Worm (Caenorhabditis elegans) whole organism, midembryonic: ENCODE results near the gene upp-1.
"Not testable (repeated sequence)": the region's sequence is repeated elsewhere in the genome, so short reads cannot be mapped to it uniquely, and the experiment has no call there.

ENCODE experiments used
- T22C8.4 ChIP-seq: fragments of 200-800 bp; sonication (Bioruptor generic); IDR thresholded peaks from 2 replicates; pipeline ENCODE4 v1.3.6; 2022; ENCODE audit warnings: missing genetic modification characterization, missing compliant biosample characterization
- cog-1 ChIP-seq: sonication (generic microtip); optimal IDR thresholded peaks from 2 replicates; lab custom pipeline; 2016; ENCODE audit warnings: missing genetic modification characterization, missing compliant biosample characterization
- flt-1 ChIP-seq: fragments of 200-800 bp; sonication (Bioruptor generic); IDR thresholded peaks from 2 replicates; pipeline ENCODE4 v1.3.6; 2022; ENCODE audit warnings: missing genetic modification characterization, missing compliant biosample characterization
- klf-2 ChIP-seq: fragments of 200-800 bp; sonication (Bioruptor generic); conservative IDR thresholded peaks from 2 replicates; pipeline ENCODE4 v1.3.6; 2022; ENCODE audit warnings: missing genetic modification reagents, missing genetic modification characterization, missing compliant biosample characterization
- med-1 ChIP-seq: sonication (generic microtip); optimal IDR thresholded peaks from 2 replicates; lab custom pipeline; 2017; ENCODE audit warnings: missing genetic modification characterization, mild to moderate bottlenecking, missing compliant biosample characterization, antibody characterized with exemption, missing genetic modification reagents; ENCODE audit not compliant: insufficient read depth
- ref-1 ChIP-seq: fragments of 200-800 bp; sonication (Bioruptor generic); conservative IDR thresholded peaks from 2 replicates; pipeline ENCODE4 v1.3.6; 2022; ENCODE audit warnings: missing genetic modification reagents, missing genetic modification characterization, missing compliant biosample characterization
- tab-1 ChIP-seq: fragments of 200-800 bp; sonication (Bioruptor generic); IDR thresholded peaks from 2 replicates; pipeline ENCODE4 v1.3.6; 2022; ENCODE audit warnings: missing genetic modification characterization, missing compliant biosample characterization
- ztf-23 ChIP-seq: fragments of 200-800 bp; sonication (Bioruptor generic); IDR thresholded peaks from 2 replicates; pipeline ENCODE4 v1.3.6; 2022; ENCODE audit warnings: missing genetic modification reagents, missing genetic modification characterization, missing compliant biosample characterization
- ztf-29 ChIP-seq: fragments of 200-800 bp; sonication (Bioruptor generic); IDR thresholded peaks from 2 replicates; pipeline ENCODE4 v1.3.6; 2022; ENCODE audit warnings: missing genetic modification reagents, missing genetic modification characterization, missing compliant biosample characterization

upp-1 gene

ce11 chrIII:7618294-7618693 lies 24.6 kb downstream of the upp-1 start:
- TF ChIP-seq ref-1, result no peak
- no peak for TF ChIP-seq med-1
- no peak for TF ChIP-seq ztf-29 (GFP tag; lab: Robert Waterston, UW)
- no peak for TF ChIP-seq ztf-23
- TF ChIP-seq klf-2, result no peak
- no peak for TF ChIP-seq tab-1
- TF ChIP-seq T22C8.4 (GFP tag; lab: Robert Waterston, UW), result no peak

DNA sequence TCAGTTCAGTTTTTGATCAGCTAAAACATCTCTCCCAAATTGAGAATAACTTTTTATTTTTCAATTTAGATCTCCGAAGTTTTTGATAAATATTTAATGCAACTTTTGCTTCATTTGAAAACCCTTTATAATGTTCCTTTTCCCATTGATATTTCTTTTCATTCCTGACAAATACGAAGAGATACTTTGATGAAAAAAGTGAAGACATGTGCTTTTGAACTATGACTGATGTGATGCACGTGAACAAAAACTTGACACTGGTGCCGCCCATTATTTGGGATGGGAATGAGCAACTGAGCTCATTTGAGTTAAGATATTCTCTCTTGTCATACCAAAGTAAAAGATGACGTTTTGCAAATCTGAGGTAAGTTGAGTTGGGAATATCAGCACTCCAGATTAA lies 26.7 kb downstream of the upp-1 start, which contains the start of gene T04A6.1:
TSS of gene T04A6.1 (plus strand) at position 301 of the 400 bp plus-strand sequence.
- TF ChIP-seq ztf-29 (GFP tag; lab: Robert Waterston, UW) (no peak), cog-1 (tag; lab: Kevin White, UChicago) (no peak), ref-1 (no peak), flt-1 (GFP tag; lab: Robert Waterston, UW) (no peak), tab-1 (no peak), klf-2 (no peak), ztf-23 (no peak), med-1 (no peak), T22C8.4 (GFP tag; lab: Robert Waterston, UW) (no peak)

DNA sequence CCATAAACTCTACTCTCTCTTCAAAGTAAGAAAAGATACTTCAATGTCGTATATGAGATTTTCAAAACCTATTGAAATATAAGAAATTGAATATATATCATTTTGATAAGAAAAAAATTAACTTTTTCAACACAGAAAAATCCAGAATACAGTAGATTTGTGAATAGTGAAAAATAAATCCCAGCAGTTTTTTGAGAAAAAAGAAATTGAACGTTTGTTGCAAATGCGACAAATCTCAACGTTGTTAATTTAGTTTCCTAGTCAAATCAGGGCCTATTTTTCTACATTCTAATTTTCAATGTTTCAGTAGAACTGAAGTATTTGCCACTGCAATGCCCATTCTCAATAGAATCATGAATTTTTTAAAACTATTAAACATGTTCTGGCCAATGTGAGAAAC lies 28.4 kb downstream of the upp-1 start, which contains the start of gene T04A6.2:
TSS of gene T04A6.2 (plus strand) at position 301 of the 400 bp plus-strand sequence.
- no peak for TF ChIP-seq T22C8.4 (GFP tag; lab: Robert Waterston, UW)
- TF ChIP-seq ztf-23, result no peak
- no peak for TF ChIP-seq med-1
- no peak for TF ChIP-seq klf-2
- no peak for TF ChIP-seq ztf-29 (GFP tag; lab: Robert Waterston, UW)
- TF ChIP-seq cog-1 (tag; lab: Kevin White, UChicago), result no peak
- no peak for TF ChIP-seq flt-1 (GFP tag; lab: Robert Waterston, UW)
- TF ChIP-seq ref-1, result no peak
- TF ChIP-seq tab-1, result no peak

ce11 chrIII:7609168-7609567 lies 33.7 kb downstream of the upp-1 start, which contains the start of gene nsph-4.3:
Gene nsph-4.3, minus strand, starts transcription at chrIII:7609268.
- no peak for TF ChIP-seq ref-1
- TF ChIP-seq med-1, result no peak
- TF ChIP-seq flt-1 (GFP tag; lab: Robert Waterston, UW), result no peak
- TF ChIP-seq T22C8.4 (GFP tag; lab: Robert Waterston, UW), result no peak
- TF ChIP-seq tab-1, result no peak
- TF ChIP-seq klf-2, result no peak
- TF ChIP-seq cog-1 (tag; lab: Kevin White, UChicago), result no peak
- TF ChIP-seq ztf-29 (GFP tag; lab: Robert Waterston, UW), result no peak
- no peak for TF ChIP-seq ztf-23

- no peak for TF ChIP-seq cog-1 (tag; lab: Kevin White, UChicago)
- no peak for TF ChIP-seq ztf-23
- no peak for TF ChIP-seq ztf-29 (GFP tag; lab: Robert Waterston, UW)
- TF ChIP-seq med-1, result no peak
- no peak for TF ChIP-seq T22C8.4 (GFP tag; lab: Robert Waterston, UW)
- TF ChIP-seq ref-1, result no peak
- no peak for TF ChIP-seq klf-2
- no peak for TF ChIP-seq tab-1
- no peak for TF ChIP-seq flt-1 (GFP tag; lab: Robert Waterston, UW)
Observed at ce11 chrIII:7608223-7608622, 34.7 kb downstream of the upp-1 start, which contains the start of gene T04A6.3. Gene T04A6.3, minus strand, starts transcription at chrIII:7608323.

DNA sequence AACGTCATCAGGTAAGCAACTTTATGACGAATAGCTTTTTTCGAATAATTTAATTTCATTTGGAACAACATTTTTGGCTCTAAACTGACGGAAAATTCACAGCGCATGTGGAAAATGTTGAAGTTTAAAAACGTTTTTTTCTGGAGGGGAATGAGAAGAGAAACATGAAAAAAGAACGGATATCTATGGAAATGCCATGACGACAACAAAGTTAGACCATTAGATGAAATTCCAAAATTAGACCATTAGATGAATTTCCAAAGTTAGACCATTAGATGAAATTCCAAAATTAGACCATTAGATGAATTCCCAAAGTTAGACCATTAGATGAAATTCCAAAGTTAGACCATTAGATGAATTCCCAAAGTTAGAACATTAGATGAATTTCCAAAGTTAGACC lies 48.4 kb downstream of the upp-1 start, which contains the start of gene Y80D4G.2:
TSS of gene Y80D4G.2 (minus strand) at position 101 of the 400 bp plus-strand sequence.
- not testable (repeated sequence) for TF ChIP-seq ztf-23; med-1; T22C8.4 (GFP tag; lab: Robert Waterston, UW)

DNA sequence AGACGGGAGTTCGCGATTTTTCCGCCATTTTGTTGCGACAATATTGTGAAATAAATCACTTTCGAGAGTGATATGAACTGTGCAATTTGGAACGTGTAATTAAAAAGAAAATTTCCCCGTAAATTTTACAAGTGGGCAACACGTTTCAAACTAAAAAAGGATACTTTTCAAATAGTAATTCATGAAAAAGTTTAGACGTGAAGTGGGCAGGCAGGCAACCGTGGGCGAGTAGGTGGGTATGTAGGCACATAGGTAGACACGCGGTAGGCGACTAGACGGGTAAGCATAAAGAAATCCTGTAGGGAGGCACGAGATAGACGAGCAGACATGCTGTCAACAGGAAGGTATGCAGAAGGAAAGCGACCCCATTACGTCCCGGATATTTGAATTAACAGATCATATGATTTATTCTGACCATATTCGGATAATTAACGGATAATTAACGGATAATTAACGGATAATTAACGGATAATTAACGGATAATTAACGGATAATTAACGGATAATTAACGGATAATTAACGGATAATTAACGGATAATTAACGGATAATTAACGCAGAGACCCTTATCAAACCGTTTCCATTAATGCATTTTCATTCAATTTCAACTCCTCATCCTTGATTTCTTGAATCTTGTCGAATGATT lies 49.5 kb downstream of the upp-1 start, which contains the start of gene R13A5.11:
TSS of gene R13A5.11 (minus strand) at position 51 of the 644 bp plus-strand sequence.
- TF ChIP-seq ztf-29 (GFP tag; lab: Robert Waterston, UW), result no peak
- TF ChIP-seq flt-1 (GFP tag; lab: Robert Waterston, UW), result no peak
- no peak for TF ChIP-seq ref-1
- no peak for TF ChIP-seq cog-1 (tag; lab: Kevin White, UChicago)
- no peak for TF ChIP-seq ztf-23
- no peak for TF ChIP-seq klf-2
- no peak for TF ChIP-seq T22C8.4 (GFP tag; lab: Robert Waterston, UW)
- no peak for TF ChIP-seq tab-1
- TF ChIP-seq med-1, result no peak
